Fruit fly (Drosophila melanogaster) whole organism, embryonic: ENCODE data around the gene Lsp2.

Source experiments
- Atf-2 ChIP-seq: fragments of 200-800 bp; sonication (Bioruptor generic); optimal IDR thresholded peaks from 2 replicates; lab custom pipeline; 2016; ENCODE audit warnings: missing biosample characterization, missing genetic modification characterization
- Bteb2 ChIP-seq: fragments of 200-800 bp; sonication (Bioruptor generic); optimal IDR thresholded peaks from 2 replicates; lab custom pipeline; 2016; ENCODE audit warnings: missing biosample characterization, missing genetic modification characterization
- CG10321 ChIP-seq: fragments of 200-800 bp; sonication (Bioruptor generic); IDR thresholded peaks from 2 replicates; pipeline ENCODE4 v1.3.6; 2022; ENCODE audit warnings: missing biosample characterization, missing genetic modification characterization
- CG13424 ChIP-seq: fragments of 200-800 bp; sonication (Bioruptor generic); optimal IDR thresholded peaks from 2 replicates; lab custom pipeline; 2019; ENCODE audit warnings: missing biosample characterization, mild to moderate bottlenecking, missing genetic modification characterization, moderate library complexity
- CG13775 ChIP-seq: fragments of 200-800 bp; sonication (Bioruptor generic); optimal IDR thresholded peaks from 3 replicates; lab custom pipeline; 2017; ENCODE audit warnings: missing biosample characterization, mild to moderate bottlenecking, missing genetic modification characterization
- CG17612 ChIP-seq: fragments of 200-800 bp; sonication (Bioruptor generic); IDR thresholded peaks from 2 replicates; pipeline ENCODE4 v1.3.6; 2022; ENCODE audit warnings: missing biosample characterization, missing genetic modification characterization
- CG2116 ChIP-seq: fragments of 200-800 bp; sonication (Bioruptor generic); optimal IDR thresholded peaks from 3 replicates; lab custom pipeline; 2018; ENCODE audit warnings: missing biosample characterization, mild to moderate bottlenecking, missing genetic modification characterization
- CG2120 ChIP-seq: fragments of 200-800 bp; sonication (Bioruptor generic); optimal IDR thresholded peaks from 3 replicates; lab custom pipeline; 2016; ENCODE audit warnings: missing biosample characterization, missing genetic modification characterization
- CG32532 ChIP-seq: fragments of 200-800 bp; sonication (Bioruptor generic); IDR thresholded peaks from 2 replicates; pipeline ENCODE4 v1.3.6; 2022; ENCODE audit warnings: missing biosample characterization, missing genetic modification characterization
- CG32772 ChIP-seq: fragments of 200-800 bp; sonication (Bioruptor generic); IDR thresholded peaks from 2 replicates; pipeline ENCODE4 v1.3.6; 2022; ENCODE audit warnings: missing biosample characterization, missing genetic modification characterization
- CG4707 ChIP-seq: fragments of 200-800 bp; sonication (Bioruptor generic); optimal IDR thresholded peaks from 2 replicates; lab custom pipeline; 2018; ENCODE audit warnings: missing biosample characterization, mild to moderate bottlenecking, missing genetic modification characterization, moderate library complexity
- CG4854 ChIP-seq: fragments of 200-800 bp; sonication (Bioruptor generic); optimal IDR thresholded peaks from 2 replicates; lab custom pipeline; 2016; ENCODE audit warnings: missing biosample characterization, missing genetic modification characterization, inconsistent platforms
- CG6683 ChIP-seq: fragments of 200-800 bp; sonication (Bioruptor generic); optimal IDR thresholded peaks from 2 replicates; lab custom pipeline; 2017; ENCODE audit warnings: missing biosample characterization, mild to moderate bottlenecking, missing genetic modification characterization, missing genetic modification reagents
- CG7372 ChIP-seq: fragments of 200-800 bp; sonication (Bioruptor generic); IDR thresholded peaks from 2 replicates; pipeline ENCODE4 v1.3.6; 2022; ENCODE audit warnings: missing biosample characterization, missing genetic modification characterization
- CG8290 ChIP-seq, 3 experiments: fragments of 200-800 bp; sonication (Bioruptor generic); optimal IDR thresholded peaks; 2 replicates each; lab custom pipeline; 2016 to 2019; ENCODE audit warnings: missing biosample characterization in 3 of 3, missing genetic modification characterization in 3 of 3, mild to moderate bottlenecking in 2 of 3, moderate library complexity in 1 of 3
- D19B ChIP-seq: fragments of 200-800 bp; sonication (Bioruptor generic); optimal IDR thresholded peaks from 2 replicates; lab custom pipeline; 2017; ENCODE audit warnings: missing biosample characterization, mild to moderate bottlenecking, missing genetic modification characterization
- Deaf1 ChIP-seq: fragments of 200-800 bp; optimal IDR thresholded peaks from 3 replicates; lab custom pipeline; 2019; ENCODE audit warnings: missing biosample characterization, mild to moderate bottlenecking, missing genetic modification characterization, moderate library complexity
- Ets65A ChIP-seq: fragments of 200-800 bp; sonication (Bioruptor generic); peaks from one replicate; lab custom pipeline; 2016; ENCODE audit warnings: missing biosample characterization, missing genetic modification characterization
- Gsc ChIP-seq: fragments of 200-800 bp; sonication (Bioruptor generic); IDR thresholded peaks from 2 replicates; pipeline ENCODE4 v1.3.6; 2022; ENCODE audit warnings: missing biosample characterization, missing genetic modification characterization
- Hmr ChIP-seq: fragments of 200-800 bp; sonication (Bioruptor generic); optimal IDR thresholded peaks from 3 replicates; lab custom pipeline; 2017; ENCODE audit warnings: mild to moderate bottlenecking, missing biosample characterization, missing genetic modification reagents, missing genetic modification characterization
- Mes4 ChIP-seq: fragments of 200-800 bp; sonication (Bioruptor generic); optimal IDR thresholded peaks from 2 replicates; lab custom pipeline; 2016; ENCODE audit warnings: missing biosample characterization, missing genetic modification characterization
- Mrtf ChIP-seq: fragments of 200-800 bp; sonication (Bioruptor generic); IDR thresholded peaks from 3 replicates; pipeline ENCODE4 v1.3.6; 2022; ENCODE audit warnings: missing biosample characterization, missing genetic modification characterization
- Nf-YC ChIP-seq: fragments of 200-800 bp; optimal IDR thresholded peaks from 3 replicates; lab custom pipeline; 2019; ENCODE audit warnings: missing biosample characterization, mild to moderate bottlenecking, missing genetic modification characterization, moderate library complexity
- Oli ChIP-seq: fragments of 200-800 bp; sonication (Bioruptor generic); optimal IDR thresholded peaks from 2 replicates; lab custom pipeline; 2018; ENCODE audit warnings: missing biosample characterization, mild to moderate bottlenecking, missing genetic modification characterization, moderate library complexity
- Six4 ChIP-seq: fragments of 200-800 bp; sonication (Bioruptor generic); optimal IDR thresholded peaks from 2 replicates; lab custom pipeline; 2016; ENCODE audit warnings: missing biosample characterization, missing genetic modification characterization
- Vsx1 ChIP-seq: fragments of 200-800 bp; sonication (Bioruptor generic); optimal IDR thresholded peaks from 2 replicates; lab custom pipeline; 2017; ENCODE audit warnings: missing biosample characterization, mild to moderate bottlenecking, missing genetic modification characterization, missing genetic modification reagents
- Xbp1 ChIP-seq: fragments of 200-800 bp; sonication (Bioruptor generic); optimal IDR thresholded peaks from 3 replicates; lab custom pipeline; 2016; ENCODE audit warnings: missing biosample characterization, mild to moderate bottlenecking, missing genetic modification characterization
- ara ChIP-seq: fragments of 200-800 bp; sonication (Bioruptor generic); IDR thresholded peaks from 2 replicates; pipeline ENCODE4 v1.3.6; 2022; ENCODE audit warnings: missing biosample characterization, missing genetic modification characterization
- bbx ChIP-seq: fragments of 200-800 bp; sonication (Bioruptor generic); IDR thresholded peaks from 2 replicates; pipeline ENCODE4 v1.3.6; 2022; ENCODE audit warnings: missing biosample characterization, missing genetic modification characterization; ENCODE audit not compliant: partially characterized antibody
- cg ChIP-seq: fragments of 200-800 bp; sonication (Bioruptor generic); optimal IDR thresholded peaks from 3 replicates; lab custom pipeline; 2019; ENCODE audit warnings: missing biosample characterization, mild to moderate bottlenecking, missing genetic modification characterization, moderate library complexity
- chif ChIP-seq, 2 experiments: fragments of 200-800 bp; sonication (Bioruptor generic); optimal IDR thresholded peaks; 3 replicates each; lab custom pipeline; 2016; ENCODE audit warnings: missing biosample characterization in 2 of 2, missing genetic modification characterization in 2 of 2
- ci ChIP-seq: fragments of 200-800 bp; sonication (Bioruptor generic); IDR thresholded peaks from 3 replicates; pipeline ENCODE4 v1.3.6; 2022; ENCODE audit warnings: missing biosample characterization, missing genetic modification characterization
- crc ChIP-seq: fragments of 200-800 bp; sonication (Bioruptor generic); optimal IDR thresholded peaks from 2 replicates; lab custom pipeline; 2016; ENCODE audit warnings: missing biosample characterization, missing genetic modification characterization
- crp ChIP-seq, 2 experiments: fragments of 200-800 bp; sonication (Bioruptor generic); optimal IDR thresholded peaks; 2 replicates in 1 of 2; 3 replicates in 1 of 2; lab custom pipeline; 2017; ENCODE audit warnings: missing biosample characterization in 2 of 2, missing genetic modification characterization in 2 of 2, mild to moderate bottlenecking in 1 of 2, moderate library complexity in 1 of 2
- da ChIP-seq: fragments of 200-800 bp; sonication (Bioruptor generic); optimal IDR thresholded peaks from 2 replicates; lab custom pipeline; 2016; ENCODE audit warnings: missing biosample characterization, missing genetic modification characterization
- lov ChIP-seq, 2 experiments: fragments of 200-800 bp in 1 of 2; fragments of >200 bp in 1 of 2; sonication (Bioruptor generic) in 1 of 2; IDR thresholded peaks in 1 of 2; optimal IDR thresholded peaks in 1 of 2; 2 replicates in 1 of 2; 3 replicates in 1 of 2; pipeline versions ENCODE4 v1.3.6 to Lab custom; 2017 to 2022; ENCODE audit warnings: missing biosample characterization in 1 of 2, missing genetic modification characterization in 1 of 2
- maf-S ChIP-seq: fragments of 200-800 bp; sonication (Bioruptor generic); optimal IDR thresholded peaks from 2 replicates; lab custom pipeline; 2016; ENCODE audit warnings: missing biosample characterization, missing genetic modification characterization
- p53 ChIP-seq: fragments of 200-800 bp; sonication (Bioruptor generic); optimal IDR thresholded peaks from 2 replicates; lab custom pipeline; 2016; ENCODE audit warnings: missing biosample characterization, missing genetic modification characterization
- pb ChIP-seq: fragments of 200-800 bp; sonication (Bioruptor generic); optimal IDR thresholded peaks from 3 replicates; lab custom pipeline; 2016; ENCODE audit warnings: missing biosample characterization, missing genetic modification characterization
- pita ChIP-seq: fragments of 200-800 bp; sonication (Bioruptor generic); optimal IDR thresholded peaks from 2 replicates; lab custom pipeline; 2017; ENCODE audit warnings: missing biosample characterization, mild to moderate bottlenecking, missing genetic modification characterization
- psq ChIP-seq: fragments of 200-800 bp; sonication (Bioruptor generic); optimal IDR thresholded peaks from 2 replicates; lab custom pipeline; 2017; ENCODE audit warnings: missing biosample characterization, missing genetic modification characterization
- scrt ChIP-seq: fragments of 200-800 bp; sonication (Bioruptor generic); optimal IDR thresholded peaks from 2 replicates; lab custom pipeline; 2018; ENCODE audit warnings: missing biosample characterization, mild to moderate bottlenecking, missing genetic modification characterization, moderate library complexity
- shn ChIP-seq: fragments of 200-800 bp; sonication (Bioruptor generic); optimal IDR thresholded peaks from 3 replicates; lab custom pipeline; 2016; ENCODE audit warnings: missing biosample characterization, missing genetic modification characterization
- tgo ChIP-seq: fragments of 200-800 bp; sonication (Bioruptor generic); IDR thresholded peaks from 3 replicates; pipeline ENCODE4 v1.3.6; 2022; ENCODE audit warnings: missing biosample characterization, missing genetic modification characterization

Gene Lsp2

DNA sequence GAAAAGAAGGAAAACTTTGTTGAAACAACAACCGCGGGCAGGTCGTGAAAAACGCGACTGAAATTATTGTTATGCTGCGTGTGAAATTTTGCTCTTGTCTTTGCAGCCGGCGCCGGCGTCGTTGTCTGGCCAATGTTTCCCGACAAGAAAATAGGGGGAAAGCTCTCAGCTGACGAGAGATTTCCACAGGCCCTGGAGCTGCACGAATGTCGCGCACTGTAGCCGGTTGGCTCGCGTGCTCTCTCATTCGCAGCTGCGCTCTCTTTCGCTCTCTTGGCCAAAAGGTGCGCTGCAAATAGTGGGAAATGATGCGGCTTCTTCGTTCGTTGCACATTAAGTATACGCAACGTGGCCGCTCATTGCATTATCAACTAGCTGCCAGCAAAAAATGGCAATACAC, 34.5 kb downstream of the Lsp2 start, which contains the start of gene CG9760 (continued):
- TF ChIP-seq lov (optimal IDR thresholded peaks at IDR 0.05; lab: Kevin White, UChicago), result no peak
- TF ChIP-seq lov (GFP tag; IDR thresholded peaks at IDR 0.05; lab: Robert Waterston, UW), result 0 out of 3 replicates have a peak, but pooled peaks have one; percentile 35
- peak; percentile 18 for TF ChIP-seq Xbp1 (GFP tag; lab: Kevin White, UChicago)
- TF ChIP-seq CG32532 (GFP tag; lab: Robert Waterston, UW), result peak; percentile 42; the same call in 1 of the 2 replicates
- no peak for TF ChIP-seq CG13424 (tag; lab: Kevin White, UChicago)
- TF ChIP-seq crp (GFP tag; optimal IDR thresholded peaks at IDR 0.05; lab: Kevin White, UChicago), result peak in 1 of 2 experiments; percentile 53
- no peak for TF ChIP-seq shn (GFP tag; lab: Kevin White, UChicago)
- TF ChIP-seq CG10321 (GFP tag; lab: Robert Waterston, UW), result no peak
- TF ChIP-seq CG32772 (GFP tag; lab: Robert Waterston, UW), result peak; percentile 26; the same call in 1 of the 2 replicates
- no peak for TF ChIP-seq Gsc (GFP tag; lab: Robert Waterston, UW)
- no peak for TF ChIP-seq cg (GFP tag; lab: Kevin White, UChicago)
- TF ChIP-seq CG13775 (GFP tag; lab: Kevin White, UChicago), result no peak
- no peak for TF ChIP-seq Vsx1 (GFP tag; lab: Kevin White, UChicago)
- TF ChIP-seq bbx (GFP tag; lab: Robert Waterston, UW), result no peak

dm6 chr3L:12175382-12175781, 46.2 kb downstream of the Lsp2 start, which contains the start of gene Rh7:
Gene Rh7, minus strand, starts transcription at chr3L:12175482.
- TF ChIP-seq Deaf1 (tag; lab: Kevin White, UChicago), result peak; percentile 64
- TF ChIP-seq crc (GFP tag; lab: Kevin White, UChicago), result no peak
- TF ChIP-seq chif (GFP tag; optimal IDR thresholded peaks at IDR 0.05; lab: Kevin White, UChicago), result no peak
- peak; percentile 30 for TF ChIP-seq scrt (GFP tag; lab: Kevin White, UChicago)
- TF ChIP-seq da (GFP tag; lab: Kevin White, UChicago), result no peak
- TF ChIP-seq Mes4, result no peak
- no peak for TF ChIP-seq psq (GFP tag; lab: Kevin White, UChicago)

DNA sequence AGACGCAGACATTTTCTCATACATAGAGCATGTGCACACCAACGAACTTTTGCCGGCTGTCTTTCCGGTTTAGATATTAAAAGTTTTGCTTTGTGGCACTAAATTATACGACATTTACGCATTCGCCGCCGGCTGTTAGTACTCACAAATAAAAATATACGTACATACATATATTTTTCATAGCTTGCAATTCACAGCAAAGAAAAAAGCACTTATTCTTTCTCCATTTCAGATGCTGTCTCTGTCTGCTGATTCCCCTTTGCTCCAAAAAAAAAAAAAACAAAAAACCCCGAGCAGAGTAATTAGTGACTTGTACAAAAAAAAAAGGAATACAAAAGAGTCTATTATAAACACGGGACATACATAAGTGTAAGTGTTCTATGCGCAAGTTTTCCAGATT, 48.1 kb downstream of the Lsp2 start, which contains the start of gene CAH2:
TSS of gene CAH2 (plus strand) at position 301 of the 400 bp plus-strand sequence.
- TF ChIP-seq Ets65A (GFP tag; lab: Kevin White, UChicago) (peak; percentile 19), maf-S (GFP tag; lab: Kevin White, UChicago) (no peak)

dm6 chr3L:12178847-12179437, 49.7 kb downstream of the Lsp2 start:
- TF ChIP-seq CG2116 (GFP tag; lab: Kevin White, UChicago), result no peak
- no peak for TF ChIP-seq CG7372 (GFP tag; lab: Robert Waterston, UW)
- TF ChIP-seq Oli, result no peak
- no peak for TF ChIP-seq CG6683 (GFP tag; lab: Kevin White, UChicago)
- TF ChIP-seq D19B (GFP tag; lab: Kevin White, UChicago), result peak; percentile 91
- no peak for TF ChIP-seq CG4707 (GFP tag; lab: Kevin White, UChicago)
- no peak for TF ChIP-seq Nf-YC (tag; lab: Kevin White, UChicago)
- peak; percentile 44 for TF ChIP-seq CG2120 (GFP tag; lab: Kevin White, UChicago)
- TF ChIP-seq Hmr (GFP tag; lab: Kevin White, UChicago), result peak; percentile 7
- no peak for TF ChIP-seq p53 (GFP tag; lab: Kevin White, UChicago)
- TF ChIP-seq tgo (GFP tag; lab: Robert Waterston, UW), result no peak
- no peak for TF ChIP-seq pita
- TF ChIP-seq CG32532 (GFP tag; lab: Robert Waterston, UW), result peak; percentile 23; the same call in 1 of the 2 replicates
- TF ChIP-seq CG8290 (GFP tag; optimal IDR thresholded peaks at IDR 0.05; lab: Kevin White, UChicago), result no peak
- peak in 1 of 2 experiments; percentile 53 for TF ChIP-seq CG8290 (tag; optimal IDR thresholded peaks at IDR 0.05; lab: Kevin White, UChicago)
- no peak for TF ChIP-seq Atf-2 (GFP tag; lab: Kevin White, UChicago)
- TF ChIP-seq ci (GFP tag; lab: Robert Waterston, UW), result peak; percentile 43; the same call in 1 of the 3 replicates
- no peak for TF ChIP-seq CG4854
- TF ChIP-seq Bteb2 (GFP tag; lab: Kevin White, UChicago), result no peak
- TF ChIP-seq Mrtf (GFP tag; lab: Robert Waterston, UW), result no peak
- no peak for TF ChIP-seq CG17612 (GFP tag; lab: Robert Waterston, UW)
- no peak for TF ChIP-seq ara (GFP tag; lab: Robert Waterston, UW)
- peak; percentile 6 for TF ChIP-seq pb
- no peak for TF ChIP-seq da (GFP tag; lab: Kevin White, UChicago)
- no peak for TF ChIP-seq Six4 (GFP tag; lab: Kevin White, UChicago)
